Worm (Caenorhabditis elegans) whole organism, L3 larva: ENCODE data around the gene F39D8.3.

Experiments used
- unc-39 ChIP-seq: sonication (generic microtip); optimal IDR thresholded peaks from 4 replicates; lab custom pipeline; 2017; ENCODE audit warnings: missing biosample characterization, missing genetic modification characterization
- zag-1 ChIP-seq: fragments of 150-350 bp; optimal IDR thresholded peaks from 2 replicates; lab custom pipeline; 2014; ENCODE audit warnings: missing biosample characterization, missing genetic modification characterization

- TF ChIP-seq zag-1 (tag; lab: Kevin White, UChicago) (no peak), unc-39 (tag; lab: Kevin White, UChicago) (no peak)
Observed at ce11 chrX:15376580-15376979, 44.2 kb upstream of the F39D8.3 start.
